Fruit fly (Drosophila melanogaster) whole organism, pupa: ENCODE results near the gene CG8578.

Experiments
- CG10348 ChIP-seq: fragments of 200-800 bp; sonication (Bioruptor generic); IDR thresholded peaks from 2 replicates; pipeline ENCODE4 v1.3.6; 2022; ENCODE audit warnings: missing biosample characterization, missing genetic modification characterization
- CG12605 ChIP-seq: fragments of 200-800 bp; sonication (Bioruptor generic); IDR thresholded peaks from 2 replicates; pipeline ENCODE4 v1.3.6; 2022; ENCODE audit warnings: missing biosample characterization, missing genetic modification characterization
- CG13204 ChIP-seq: fragments of 200-800 bp; sonication (Bioruptor generic); optimal IDR thresholded peaks from 2 replicates; lab custom pipeline; 2018; ENCODE audit warnings: missing biosample characterization, mild to moderate bottlenecking, missing genetic modification characterization, moderate library complexity
- CG14655 ChIP-seq: fragments of 200-800 bp; sonication (Bioruptor generic); optimal IDR thresholded peaks from 3 replicates; lab custom pipeline; 2017; ENCODE audit warnings: mild to moderate bottlenecking, missing biosample characterization, missing genetic modification reagents, missing genetic modification characterization
- CG15710 ChIP-seq: fragments of 200-800 bp; sonication (Bioruptor generic); optimal IDR thresholded peaks from 2 replicates; lab custom pipeline; 2018; ENCODE audit warnings: missing biosample characterization, mild to moderate bottlenecking, missing genetic modification characterization, moderate library complexity
- CG17806 ChIP-seq: fragments of 200-800 bp; sonication (Bioruptor generic); optimal IDR thresholded peaks from 2 replicates; lab custom pipeline; 2018; ENCODE audit warnings: missing biosample characterization, mild to moderate bottlenecking, missing genetic modification characterization, moderate library complexity
- CG32121 ChIP-seq: fragments of 200-800 bp; sonication (Bioruptor generic); IDR thresholded peaks from 2 replicates; pipeline ENCODE4 v1.3.6; 2022; ENCODE audit warnings: missing biosample characterization, missing genetic modification characterization
- CG34367 ChIP-seq: fragments of 200-800 bp; sonication (Bioruptor generic); optimal IDR thresholded peaks from 2 replicates; lab custom pipeline; 2018; ENCODE audit warnings: missing biosample characterization, mild to moderate bottlenecking, missing genetic modification characterization
- CG4496 ChIP-seq: fragments of 200-800 bp; sonication (Bioruptor generic); IDR thresholded peaks from 3 replicates; pipeline ENCODE4 v1.3.6; 2022; ENCODE audit warnings: missing biosample characterization, missing genetic modification characterization
- CG8159 ChIP-seq: fragments of 200-800 bp; sonication (Bioruptor generic); optimal IDR thresholded peaks from 3 replicates; lab custom pipeline; 2018; ENCODE audit warnings: missing biosample characterization, mild to moderate bottlenecking, missing genetic modification characterization, moderate library complexity
- CG8301 ChIP-seq: fragments of 200-800 bp; sonication (Bioruptor generic); optimal IDR thresholded peaks from 2 replicates; lab custom pipeline; 2018; ENCODE audit warnings: missing biosample characterization, mild to moderate bottlenecking, missing genetic modification characterization
- CG9948 ChIP-seq: fragments of 200-800 bp; sonication (Bioruptor generic); optimal IDR thresholded peaks from 2 replicates; lab custom pipeline; 2018; ENCODE audit warnings: missing biosample characterization, mild to moderate bottlenecking, missing genetic modification characterization, moderate library complexity
- D1 ChIP-seq: fragments of 200-800 bp; sonication (Bioruptor generic); optimal IDR thresholded peaks from 2 replicates; lab custom pipeline; 2018; ENCODE audit warnings: missing biosample characterization, mild to moderate bottlenecking, missing genetic modification characterization, moderate library complexity
- EcR ChIP-seq: fragments of 200-800 bp; sonication (Bioruptor generic); optimal IDR thresholded peaks from 3 replicates; lab custom pipeline; 2019; ENCODE audit warnings: missing biosample characterization, missing genetic modification characterization, mild to moderate bottlenecking, moderate library complexity, missing genetic modification reagents
- Ets98B ChIP-seq: fragments of 200-800 bp; sonication (Bioruptor generic); IDR thresholded peaks from 2 replicates; pipeline ENCODE4 v1.3.6; 2022; ENCODE audit warnings: missing biosample characterization, missing genetic modification characterization
- Pif1A ChIP-seq: fragments of 200-800 bp; sonication (Bioruptor generic); optimal IDR thresholded peaks from 3 replicates; lab custom pipeline; 2016; ENCODE audit warnings: missing biosample characterization, missing genetic modification characterization
- Pif1B ChIP-seq: fragments of 200-800 bp; sonication (Bioruptor generic); optimal IDR thresholded peaks from 3 replicates; lab custom pipeline; 2016; ENCODE audit warnings: missing biosample characterization, missing genetic modification characterization
- Snoo ChIP-seq: fragments of 200-800 bp; sonication (Bioruptor generic); optimal IDR thresholded peaks from 3 replicates; lab custom pipeline; 2017; ENCODE audit warnings: missing biosample characterization, mild to moderate bottlenecking, missing genetic modification characterization, inconsistent platforms
- fd96Ca ChIP-seq: fragments of 200-800 bp; sonication (Bioruptor generic); IDR thresholded peaks from 3 replicates; pipeline ENCODE4 v1.3.6; 2022; ENCODE audit warnings: missing biosample characterization, missing genetic modification characterization
- gl ChIP-seq: fragments of 200-800 bp; sonication (Bioruptor generic); optimal IDR thresholded peaks from 2 replicates; lab custom pipeline; 2018; ENCODE audit warnings: missing biosample characterization, mild to moderate bottlenecking, missing genetic modification characterization
- rn ChIP-seq: fragments of 200-800 bp; sonication (Bioruptor generic); IDR thresholded peaks from 2 replicates; pipeline ENCODE4 v1.3.6; 2022; ENCODE audit warnings: missing biosample characterization, missing genetic modification characterization

CG8578 gene

DNA sequence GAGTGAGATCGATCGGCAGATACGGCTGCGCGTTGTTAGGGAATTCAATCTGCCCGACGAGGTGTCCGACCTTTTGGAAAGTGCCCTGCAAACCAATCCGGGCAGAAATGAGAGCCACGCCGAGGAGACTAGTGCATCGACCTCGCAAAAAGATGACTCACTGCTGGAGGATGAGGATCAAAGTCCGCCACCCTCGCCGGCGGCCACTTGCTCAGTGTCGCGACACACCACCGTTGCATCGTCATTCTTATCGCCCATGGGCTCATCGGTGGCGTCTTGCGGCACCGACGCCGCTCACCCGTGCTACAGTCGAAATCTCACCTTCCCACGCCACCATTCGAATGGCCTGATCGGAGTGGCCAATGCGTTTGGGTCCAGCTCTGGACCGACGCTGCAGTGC, 30.2 kb downstream of the CG8578 start:
- no peak for TF ChIP-seq Snoo (tag; lab: Kevin White, UChicago)
- TF ChIP-seq EcR (GFP tag; lab: Kevin White, UChicago), result peak; percentile 50

dm6 chrX:15875569-15875968, 31.3 kb downstream of the CG8578 start:
- TF ChIP-seq CG8301 (tag; lab: Kevin White, UChicago) (no peak), EcR (GFP tag; lab: Kevin White, UChicago) (no peak), fd96Ca (GFP tag; lab: Robert Waterston, UW) (no peak), CG9948 (tag; lab: Kevin White, UChicago) (no peak), gl (tag; lab: Kevin White, UChicago) (no peak), CG8159 (no peak), CG12605 (GFP tag; lab: Robert Waterston, UW) (no peak)

DNA sequence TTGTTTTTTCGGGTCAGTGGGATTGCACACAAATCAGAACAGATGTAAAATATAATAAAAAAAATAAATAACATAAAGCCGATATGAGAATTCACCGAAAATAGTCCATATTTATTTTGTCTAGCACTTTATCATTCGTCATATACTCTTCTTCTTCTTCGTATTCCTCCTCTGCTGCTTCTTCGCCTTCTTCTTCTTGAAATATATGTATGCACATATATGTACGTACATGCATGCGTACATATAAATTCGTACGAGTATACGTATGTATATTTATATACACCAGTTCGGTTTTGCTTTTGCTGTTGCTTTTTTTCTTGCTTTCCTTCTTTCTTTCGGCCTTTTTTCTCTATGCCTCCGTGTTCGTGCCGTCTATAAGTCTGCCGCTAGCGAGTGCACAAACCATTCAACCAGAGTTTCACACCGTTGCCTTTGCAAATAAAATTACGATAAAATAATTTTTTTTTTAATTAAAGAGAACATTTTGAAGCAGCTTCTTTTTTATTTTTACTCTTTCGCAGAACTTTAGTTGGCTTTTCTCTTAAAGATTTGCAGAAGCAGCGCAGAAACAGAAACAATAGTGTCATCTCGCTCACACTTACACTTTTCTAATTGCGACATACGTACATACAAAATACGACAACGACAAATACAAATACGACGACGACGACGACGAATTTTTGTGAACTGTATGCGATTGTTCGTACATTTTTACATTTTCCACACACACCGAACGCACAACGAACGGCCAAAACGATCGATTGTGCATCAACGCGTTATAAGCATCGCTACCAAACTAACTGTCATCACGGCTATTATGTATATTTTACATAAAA, 42.4 kb downstream of the CG8578 start:
- TF ChIP-seq Pif1B (peak; percentile 91), CG8301 (tag; lab: Kevin White, UChicago) (peak; percentile 81), gl (tag; lab: Kevin White, UChicago) (peak; percentile 97), CG4496 (peak; percentile 94), CG14655 (GFP tag; lab: Kevin White, UChicago) (peak; percentile 34), CG34367 (tag; lab: Kevin White, UChicago) (peak; percentile 94), CG10348 (no peak), D1 (tag; lab: Kevin White, UChicago) (no peak), CG9948 (tag; lab: Kevin White, UChicago) (peak; percentile 79), CG15710 (tag; lab: Kevin White, UChicago) (peak; percentile 91), Snoo (tag; lab: Kevin White, UChicago) (peak; percentile 54), CG8159 (peak; percentile 86), fd96Ca (GFP tag; lab: Robert Waterston, UW) (peak; percentile 91), CG17806 (tag; lab: Kevin White, UChicago) (peak; percentile 84), Ets98B (GFP tag; lab: Robert Waterston, UW) (peak; percentile 94), Pif1A (GFP tag; lab: Kevin White, UChicago) (peak; percentile 94), CG12605 (GFP tag; lab: Robert Waterston, UW) (peak; percentile 97), CG13204 (GFP tag; lab: Kevin White, UChicago) (peak; percentile 91), rn (GFP tag; lab: Robert Waterston, UW) (peak; percentile 57), EcR (GFP tag; lab: Kevin White, UChicago) (peak; percentile 65), CG32121 (GFP tag; lab: Robert Waterston, UW) (peak; percentile 91)

DNA sequence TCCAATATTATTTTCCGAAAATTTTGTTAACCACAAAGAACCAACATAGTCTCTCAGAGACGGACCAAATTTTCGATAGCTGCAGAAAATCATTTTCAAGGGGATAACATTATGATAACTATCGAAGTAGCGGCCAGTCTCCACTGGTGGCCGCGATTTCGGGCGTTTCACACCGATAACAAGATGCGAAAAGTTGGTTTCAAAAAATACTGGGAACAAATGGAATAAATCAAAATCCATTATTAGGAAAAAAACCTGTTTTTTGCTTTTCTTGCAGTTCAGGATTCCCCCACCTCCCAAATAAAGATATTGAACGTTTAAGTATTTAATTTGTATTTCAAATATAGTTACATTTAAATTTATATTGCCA, 43.0 kb downstream of the CG8578 start, which contains the start of gene tay:
TSS of gene tay (minus strand) at position 65 of the 370 bp plus-strand sequence.
- TF ChIP-seq CG17806 (tag; lab: Kevin White, UChicago) (no peak), fd96Ca (GFP tag; lab: Robert Waterston, UW) (no peak), CG13204 (GFP tag; lab: Kevin White, UChicago) (no peak), rn (GFP tag; lab: Robert Waterston, UW) (no peak), CG4496 (peak; percentile 6; the same call in 1 of the 3 replicates), CG9948 (tag; lab: Kevin White, UChicago) (no peak), Ets98B (GFP tag; lab: Robert Waterston, UW) (no peak)
- TF ChIP-seq, all 21 proteins: peak for 1

DNA sequence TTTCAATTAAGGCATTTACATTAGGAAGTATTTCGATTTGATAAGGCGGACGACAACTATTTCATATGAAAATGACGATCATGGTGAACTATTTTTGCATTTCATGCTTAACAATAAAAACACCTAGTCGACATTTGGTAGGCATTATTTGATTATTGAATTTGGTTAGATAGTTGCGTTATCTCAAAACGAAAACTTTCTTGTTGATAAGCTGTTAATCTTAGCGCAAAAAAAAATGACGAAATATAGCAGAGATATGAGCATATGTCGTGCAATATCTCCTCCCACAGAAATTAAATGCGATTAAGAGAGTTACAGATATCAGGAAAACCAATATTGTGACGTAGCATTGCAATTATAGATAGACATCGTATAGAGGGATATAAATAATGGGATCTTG, 44.5 kb downstream of the CG8578 start:
- TF ChIP-seq EcR (GFP tag; lab: Kevin White, UChicago), result no peak
- TF ChIP-seq Pif1B, result no peak
- TF ChIP-seq gl (tag; lab: Kevin White, UChicago), result no peak
- TF ChIP-seq CG34367 (tag; lab: Kevin White, UChicago), result no peak
- TF ChIP-seq Pif1A (GFP tag; lab: Kevin White, UChicago), result no peak
- no peak for TF ChIP-seq CG32121 (GFP tag; lab: Robert Waterston, UW)
- no peak for TF ChIP-seq CG12605 (GFP tag; lab: Robert Waterston, UW)
- TF ChIP-seq CG14655 (GFP tag; lab: Kevin White, UChicago), result no peak
- no peak for TF ChIP-seq CG8301 (tag; lab: Kevin White, UChicago)
- no peak for TF ChIP-seq rn (GFP tag; lab: Robert Waterston, UW)
- TF ChIP-seq CG9948 (tag; lab: Kevin White, UChicago), result no peak

DNA sequence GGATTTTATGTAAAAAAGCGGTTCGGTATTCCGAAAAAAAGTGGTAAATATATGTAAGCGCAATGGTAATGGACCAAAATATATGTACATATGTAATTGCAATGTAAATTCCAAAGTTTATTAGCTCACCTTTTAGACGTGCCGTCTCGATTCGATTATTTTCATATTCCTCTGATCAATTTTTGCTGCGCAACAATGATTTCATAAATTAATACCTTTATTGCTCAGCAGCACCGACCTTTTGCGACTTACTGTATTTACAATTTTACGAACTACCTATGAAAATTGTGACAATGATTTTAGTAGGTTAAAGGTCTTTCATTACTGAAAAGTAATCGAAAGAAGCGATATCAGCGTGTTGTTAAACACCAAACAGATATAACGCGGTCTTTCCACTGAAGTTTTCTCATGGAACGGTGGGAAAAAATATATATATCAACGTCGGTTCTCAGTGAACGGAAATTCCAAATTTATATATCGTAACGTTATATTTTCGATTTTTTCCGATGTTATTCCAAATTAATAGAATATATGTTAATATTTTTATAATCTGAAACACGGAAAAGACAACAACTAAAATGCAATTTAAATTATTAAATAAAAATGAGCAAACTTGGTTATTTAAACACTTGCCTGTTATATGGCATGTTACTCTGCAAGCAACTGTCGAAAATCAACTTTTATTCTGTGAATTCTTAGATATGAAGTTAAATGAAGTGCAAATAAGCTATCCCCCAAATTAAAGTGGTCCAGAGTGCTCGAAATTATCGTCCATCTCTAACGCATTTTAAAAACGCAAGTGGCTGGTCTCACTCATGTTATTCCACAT, 45.7 kb downstream of the CG8578 start, which contains the start of the genes MSBP and CG15916:
TSS of gene MSBP (minus strand) at position 330 of the 829 bp plus-strand sequence.
TSS of gene CG15916 (plus strand) at position 810 of the 829 bp plus-strand sequence.
- TF ChIP-seq fd96Ca (GFP tag; lab: Robert Waterston, UW) (no peak), CG15710 (tag; lab: Kevin White, UChicago) (peak; percentile 32), CG9948 (tag; lab: Kevin White, UChicago) (peak; percentile 32), gl (tag; lab: Kevin White, UChicago) (peak; percentile 5), CG8159 (peak; percentile 64), CG34367 (tag; lab: Kevin White, UChicago) (peak; percentile 18), Snoo (tag; lab: Kevin White, UChicago) (peak; percentile 13), CG13204 (GFP tag; lab: Kevin White, UChicago) (no peak), CG4496 (peak; percentile 16; the same call in 1 of the 3 replicates)
